Worm (Caenorhabditis elegans) whole organism, L1 larva: ENCODE results near the gene F59A6.4.

Source experiments
- blmp-1 ChIP-seq: fragments of 150-350 bp; optimal IDR thresholded peaks from 2 replicates; lab custom pipeline; 2014; ENCODE audit warnings: missing biosample characterization, missing genetic modification characterization
- ceh-8 ChIP-seq: fragments of 200-800 bp; sonication (Bioruptor generic); optimal IDR thresholded peaks from 2 replicates; lab custom pipeline; 2018; ENCODE audit warnings: mild to moderate bottlenecking, missing genetic modification characterization, moderate library complexity, missing compliant biosample characterization
- dpl-1 ChIP-seq, 3 experiments: fragments of 150-350 bp in 2 of 3; sonication (generic microtip) in 1 of 3; optimal IDR thresholded peaks; 2 replicates each; lab custom pipeline; 2014 to 2017; ENCODE audit warnings: missing biosample characterization in 3 of 3, missing genetic modification characterization in 3 of 3, missing genetic modification reagents in 3 of 3
- mep-1 ChIP-seq: fragments of 150-350 bp; optimal IDR thresholded peaks from 2 replicates; lab custom pipeline; 2014; ENCODE audit warnings: missing biosample characterization, missing genetic modification characterization
- nhr-11 ChIP-seq: fragments of 150-350 bp; optimal IDR thresholded peaks from 2 replicates; lab custom pipeline; 2014; ENCODE audit warnings: missing biosample characterization, missing genetic modification characterization
- nhr-12 ChIP-seq: sonication (generic microtip); optimal IDR thresholded peaks from 2 replicates; lab custom pipeline; 2017; ENCODE audit warnings: missing biosample characterization, missing genetic modification characterization
- nhr-20 ChIP-seq: sonication (generic microtip); optimal IDR thresholded peaks from 2 replicates; lab custom pipeline; 2016; ENCODE audit warnings: mild to moderate bottlenecking, missing genetic modification characterization, missing compliant biosample characterization
- pag-3 ChIP-seq: sonication (generic microtip); optimal IDR thresholded peaks from 2 replicates; lab custom pipeline; 2017; ENCODE audit warnings: missing genetic modification characterization, mild to moderate bottlenecking, missing compliant biosample characterization, antibody characterized with exemption, borderline replicate concordance; ENCODE audit not compliant: insufficient read depth
- snpc-4 ChIP-seq: fragments of 150-350 bp; optimal IDR thresholded peaks from 2 replicates; lab custom pipeline; 2014; ENCODE audit warnings: missing biosample characterization, missing genetic modification characterization
- unc-62 ChIP-seq: fragments of 150-350 bp; optimal IDR thresholded peaks from 2 replicates; lab custom pipeline; 2014; ENCODE audit warnings: missing biosample characterization, missing genetic modification reagents, missing genetic modification characterization
- vab-15 ChIP-seq: sonication (generic microtip); optimal IDR thresholded peaks from 2 replicates; lab custom pipeline; 2017; ENCODE audit warnings: missing genotype, mild to moderate bottlenecking, missing genetic modification characterization, missing compliant biosample characterization

ce11 chrII:5042381-5042930 lies 37.6 kb downstream of the F59A6.4 start:
- no peak for TF ChIP-seq nhr-11 (tag; lab: Kevin White, UChicago)
- peak; percentile 8 for TF ChIP-seq mep-1
- TF ChIP-seq nhr-12 (tag; lab: Kevin White, UChicago): no peak
- no peak for TF ChIP-seq snpc-4 (tag; lab: Kevin White, UChicago)
- TF ChIP-seq unc-62 (GFP tag; lab: Kevin White, UChicago): no peak
- no peak for TF ChIP-seq vab-15
- TF ChIP-seq ceh-8 (GFP tag; lab: Kevin White, UChicago): no peak
- TF ChIP-seq dpl-1 (GFP tag; optimal IDR thresholded peaks at IDR 0.05; lab: Kevin White, UChicago): no peak
- no peak for TF ChIP-seq blmp-1 (tag; lab: Kevin White, UChicago)
- no peak for TF ChIP-seq nhr-20 (tag; lab: Kevin White, UChicago)
- no peak for TF ChIP-seq pag-3
